Worm (Caenorhabditis elegans) whole organism, young adult: ENCODE data around the gene Y42G9A.3.

Source experiments
- F52B5.7 ChIP-seq: sonication (generic microtip); optimal IDR thresholded peaks from 2 replicates; lab custom pipeline; 2016; ENCODE audit warnings: mild to moderate bottlenecking, missing genetic modification characterization, missing compliant biosample characterization
- T26A5.8 ChIP-seq: sonication (generic microtip); optimal IDR thresholded peaks from 2 replicates; lab custom pipeline; 2016; ENCODE audit warnings: missing genetic modification characterization, missing compliant biosample characterization
- Y53F4B.3 ChIP-seq: fragments of 200-800 bp; sonication (Bioruptor generic); IDR thresholded peaks from 2 replicates; pipeline ENCODE4 v1.3.6; 2022; ENCODE audit warnings: missing genetic modification reagents, missing genetic modification characterization, missing compliant biosample characterization
- Y56A3A.18 ChIP-seq: fragments of 200-800 bp; sonication (Bioruptor generic); IDR thresholded peaks from 2 replicates; pipeline ENCODE4 v1.3.6; 2022; ENCODE audit warnings: missing genetic modification reagents, missing genetic modification characterization, missing compliant biosample characterization
- ZK185.1 ChIP-seq: sonication (generic microtip); optimal IDR thresholded peaks from 2 replicates; lab custom pipeline; 2016; ENCODE audit warnings: mild to moderate bottlenecking, missing genetic modification characterization, missing compliant biosample characterization; ENCODE audit not compliant: poor library complexity, severe bottlenecking
- aptf-2 ChIP-seq: fragments of 200-800 bp; sonication (Bioruptor generic); conservative IDR thresholded peaks from 2 replicates; pipeline ENCODE4 v1.3.6; 2022; ENCODE audit warnings: missing genetic modification reagents, missing genetic modification characterization, missing compliant biosample characterization
- atf-7 ChIP-seq: sonication (generic microtip); optimal IDR thresholded peaks from 2 replicates; lab custom pipeline; 2017; ENCODE audit warnings: mild to moderate bottlenecking, missing genetic modification characterization, missing compliant biosample characterization
- bed-2 ChIP-seq: fragments of 200-800 bp; sonication (Bioruptor generic); IDR thresholded peaks from 2 replicates; pipeline ENCODE4 v1.3.6; 2022; ENCODE audit warnings: missing genetic modification reagents, missing genetic modification characterization, missing compliant biosample characterization
- ccch-3 ChIP-seq: fragments of 200-800 bp; sonication (Bioruptor generic); optimal IDR thresholded peaks from 2 replicates; lab custom pipeline; 2018; ENCODE audit warnings: mild to moderate bottlenecking, missing genetic modification characterization, missing compliant biosample characterization
- ceh-40 ChIP-seq: fragments of 200-800 bp; sonication (Bioruptor generic); IDR thresholded peaks from 2 replicates; pipeline ENCODE4 v1.3.6; 2022; ENCODE audit warnings: missing genetic modification characterization, missing compliant biosample characterization
- ceh-91 ChIP-seq: fragments of 200-800 bp; sonication (Bioruptor generic); IDR thresholded peaks from 2 replicates; pipeline ENCODE4 v1.3.6; 2022; ENCODE audit warnings: missing genetic modification reagents, missing genetic modification characterization, missing compliant biosample characterization
- chd-7 ChIP-seq: sonication (generic microtip); optimal IDR thresholded peaks from 2 replicates; lab custom pipeline; 2016; ENCODE audit warnings: mild to moderate bottlenecking, missing genetic modification characterization, moderate library complexity, missing compliant biosample characterization
- dpff-1 ChIP-seq: sonication (generic microtip); optimal IDR thresholded peaks from 2 replicates; lab custom pipeline; 2017; ENCODE audit warnings: mild to moderate bottlenecking, missing genetic modification characterization, missing compliant biosample characterization
- egl-44 ChIP-seq: fragments of 200-800 bp; sonication (Bioruptor generic); IDR thresholded peaks from 2 replicates; pipeline ENCODE4 v1.3.6; 2022; ENCODE audit warnings: missing genetic modification reagents, missing genetic modification characterization, missing compliant biosample characterization
- ets-4 ChIP-seq: fragments of 200-800 bp; sonication (Bioruptor generic); optimal IDR thresholded peaks from 2 replicates; lab custom pipeline; 2018; ENCODE audit warnings: mild to moderate bottlenecking, missing genetic modification characterization, missing compliant biosample characterization
- hmg-1.2 ChIP-seq: fragments of 200-800 bp; sonication (Bioruptor generic); IDR thresholded peaks from 2 replicates; pipeline ENCODE4 v1.3.6; 2022; ENCODE audit warnings: missing genetic modification reagents, missing genetic modification characterization, missing compliant biosample characterization
- hrde-1 ChIP-seq: sonication (generic microtip); optimal IDR thresholded peaks from 2 replicates; lab custom pipeline; 2016; ENCODE audit warnings: missing genetic modification characterization, mild to moderate bottlenecking, missing compliant biosample characterization, moderate library complexity, missing genotype, missing genetic modification reagents, borderline replicate concordance
- hsf-1 ChIP-seq: fragments of 200-800 bp; sonication (Bioruptor generic); IDR thresholded peaks from 2 replicates; pipeline ENCODE4 v1.3.6; 2022; ENCODE audit warnings: missing genetic modification reagents, missing genetic modification characterization, missing compliant biosample characterization
- let-607 ChIP-seq, 2 experiments: fragments of 200-800 bp in 1 of 2; sonication (Bioruptor generic) in 1 of 2; sonication (generic microtip) in 1 of 2; optimal IDR thresholded peaks; 2 replicates each; lab custom pipeline; 2016 to 2018; ENCODE audit warnings: mild to moderate bottlenecking in 2 of 2, missing compliant biosample characterization in 2 of 2, missing genetic modification characterization in 2 of 2, moderate library complexity in 2 of 2, missing genotype in 1 of 2
- lin-35 ChIP-seq, 3 experiments: fragments of 150-350 bp in 2 of 3; sonication (generic microtip) in 1 of 3; optimal IDR thresholded peaks; 2 replicates each; lab custom pipeline; 2014 to 2018; ENCODE audit warnings: missing biosample characterization in 3 of 3, missing genetic modification characterization in 3 of 3, missing genetic modification reagents in 3 of 3
- lsl-1 ChIP-seq: fragments of 200-800 bp; sonication (Bioruptor generic); optimal IDR thresholded peaks from 2 replicates; lab custom pipeline; 2018; ENCODE audit warnings: mild to moderate bottlenecking, missing genetic modification characterization, moderate library complexity, missing compliant biosample characterization
- mes-4 ChIP-seq: sonication (generic microtip); optimal IDR thresholded peaks from 2 replicates; lab custom pipeline; 2016; ENCODE audit warnings: missing genotype, missing genetic modification characterization, missing compliant biosample characterization
- nfya-1 ChIP-seq: sonication (generic microtip); optimal IDR thresholded peaks from 2 replicates; lab custom pipeline; 2017; ENCODE audit warnings: antibody characterized with exemption, missing compliant biosample characterization, missing genetic modification characterization, borderline replicate concordance; ENCODE audit not compliant: insufficient read depth
- nfyb-1 ChIP-seq: fragments of 200-800 bp; sonication (Bioruptor generic); IDR thresholded peaks from 2 replicates; pipeline ENCODE4 v1.3.6; 2022; ENCODE audit warnings: missing genetic modification reagents, missing genetic modification characterization, missing compliant biosample characterization
- nhr-80 ChIP-seq: sonication (generic microtip); optimal IDR thresholded peaks from 2 replicates; lab custom pipeline; 2016; ENCODE audit warnings: missing genetic modification characterization, missing compliant biosample characterization
- rec-8 ChIP-seq, 2 experiments: sonication (generic microtip); optimal IDR thresholded peaks; 2 replicates each; lab custom pipeline; 2016; ENCODE audit warnings: mild to moderate bottlenecking in 2 of 2, missing genetic modification characterization in 2 of 2, missing genetic modification reagents in 2 of 2, missing genotype in 2 of 2, missing biosample characterization in 1 of 2, missing compliant biosample characterization in 1 of 2, moderate library complexity in 1 of 2
- rpc-1 ChIP-seq, 2 experiments: fragments of 150-350 bp in 1 of 2; sonication (generic microtip) in 1 of 2; optimal IDR thresholded peaks; 2 replicates each; lab custom pipeline; 2014 to 2018; ENCODE audit warnings: missing biosample characterization in 1 of 2, missing genetic modification characterization in 1 of 2, missing genetic modification reagents in 1 of 2, missing genotype in 1 of 2
- sea-2 ChIP-seq: fragments of 200-800 bp; sonication (Bioruptor generic); IDR thresholded peaks from 2 replicates; pipeline ENCODE4 v1.3.6; 2022; ENCODE audit warnings: missing genetic modification characterization, missing compliant biosample characterization
- snpc-4 ChIP-seq, 5 experiments: fragments of 150-350 bp in 1 of 5; sonication (generic microtip) in 4 of 5; optimal IDR thresholded peaks; 2 replicates each; lab custom pipeline; 2014 to 2018; ENCODE audit warnings: missing genetic modification characterization in 5 of 5, missing biosample characterization in 3 of 5, antibody characterized with exemption in 2 of 5, mild to moderate bottlenecking in 2 of 5, missing compliant biosample characterization in 2 of 5, missing genotype in 2 of 5, moderate library complexity in 2 of 5, missing genetic modification reagents in 1 of 5
- tbp1 ChIP-seq: fragments of 200-800 bp; sonication (Bioruptor generic); optimal IDR thresholded peaks from 2 replicates; lab custom pipeline; 2018; ENCODE audit warnings: mild to moderate bottlenecking, missing genetic modification characterization, missing compliant biosample characterization
- zim-3 ChIP-seq: sonication (generic microtip); optimal IDR thresholded peaks from 2 replicates; lab custom pipeline; 2017; ENCODE audit warnings: mild to moderate bottlenecking, missing genetic modification characterization, moderate library complexity, missing compliant biosample characterization
- ztf-18 ChIP-seq: sonication (generic microtip); optimal IDR thresholded peaks from 2 replicates; lab custom pipeline; 2016; ENCODE audit warnings: missing genotype, mild to moderate bottlenecking, missing genetic modification characterization, missing compliant biosample characterization
- ztf-22 ChIP-seq: fragments of 200-800 bp; sonication (Bioruptor generic); optimal IDR thresholded peaks from 2 replicates; lab custom pipeline; 2018; ENCODE audit warnings: mild to moderate bottlenecking, missing genetic modification characterization, moderate library complexity, missing compliant biosample characterization
- ztf-3 ChIP-seq: fragments of 200-800 bp; sonication (Bioruptor generic); optimal IDR thresholded peaks from 2 replicates; lab custom pipeline; 2018; ENCODE audit warnings: mild to moderate bottlenecking, missing genetic modification characterization, missing compliant biosample characterization

Gene Y42G9A.3

ce11 chrIII:6176761-6177160 lies 30.7 kb downstream of the Y42G9A.3 start, which contains the start of gene F42A10.6:
TSS of gene F42A10.6 (minus strand) at chrIII:6176861.
- TF ChIP-seq hsf-1 (GFP tag; lab: Robert Waterston, UW) (no peak), nhr-80 (tag; lab: Kevin White, UChicago) (peak; percentile 59), rec-8 (tag; optimal IDR thresholded peaks at IDR 0.05; lab: Kevin White, UChicago) (no peak), ztf-18 (no peak), ceh-40 (GFP tag; lab: Robert Waterston, UW) (no peak), T26A5.8 (tag; lab: Kevin White, UChicago) (no peak)

- TF ChIP-seq zim-3 (no peak), nhr-80 (tag; lab: Kevin White, UChicago) (peak; percentile 13), F52B5.7 (tag; lab: Kevin White, UChicago) (no peak), sea-2 (no peak), chd-7 (tag; lab: Kevin White, UChicago) (no peak)
Observed at ce11 chrIII:6177631-6178030, 31.6 kb downstream of the Y42G9A.3 start.

- TF ChIP-seq ceh-91 (GFP tag; lab: Robert Waterston, UW): no peak
- no peak for TF ChIP-seq lsl-1
Observed at ce11 chrIII:6178586-6178985, 32.5 kb downstream of the Y42G9A.3 start, which contains the start of gene F42A10.7. TSS of gene F42A10.7 (minus strand) at chrIII:6178686.

- no peak for TF ChIP-seq T26A5.8 (tag; lab: Kevin White, UChicago)
- no peak for TF ChIP-seq aptf-2 (GFP tag; lab: Robert Waterston, UW)
- no peak for TF ChIP-seq hrde-1 (tag; lab: Kevin White, UChicago)
- no peak for TF ChIP-seq lin-35 (GFP tag; optimal IDR thresholded peaks at IDR 0.05; lab: Kevin White, UChicago)
- peak in 1 of 2 experiments; percentile 53 for TF ChIP-seq let-607 (tag; optimal IDR thresholded peaks at IDR 0.05; lab: Kevin White, UChicago)
- TF ChIP-seq ztf-22: peak; percentile 65
- peak; percentile 14 for TF ChIP-seq tbp1 (GFP tag; lab: Kevin White, UChicago)
- TF ChIP-seq ccch-3 (GFP tag; lab: Kevin White, UChicago): no peak
- no peak for TF ChIP-seq bed-2 (GFP tag; lab: Robert Waterston, UW)
- no peak for TF ChIP-seq mes-4
- no peak for TF ChIP-seq ZK185.1
- no peak for TF ChIP-seq dpff-1 (tag; lab: Kevin White, UChicago)
- no peak for TF ChIP-seq ztf-3 (GFP tag; lab: Kevin White, UChicago)
- no peak for TF ChIP-seq snpc-4 (GFP tag; optimal IDR thresholded peaks at IDR 0.05; lab: Kevin White, UChicago)
- TF ChIP-seq snpc-4 (tag; optimal IDR thresholded peaks at IDR 0.05; lab: Kevin White, UChicago): peak in 1 of 4 experiments; percentile 28
- no peak for TF ChIP-seq rec-8 (tag; optimal IDR thresholded peaks at IDR 0.05; lab: Kevin White, UChicago)
- TF ChIP-seq egl-44: 0 out of 2 replicates have a peak, but pooled peaks have one; percentile 40
- TF ChIP-seq nfya-1 (tag; lab: Kevin White, UChicago): no peak
- no peak for TF ChIP-seq Y53F4B.3
- TF ChIP-seq ets-4 (GFP tag; lab: Kevin White, UChicago): peak; percentile 21
- no peak for TF ChIP-seq Y56A3A.18
- no peak for TF ChIP-seq rpc-1 (optimal IDR thresholded peaks at IDR 0.05; lab: Kevin White, UChicago)
- TF ChIP-seq rpc-1 (tag; optimal IDR thresholded peaks at IDR 0.05; lab: Kevin White, UChicago): no peak
- TF ChIP-seq nfyb-1 (GFP tag; lab: Robert Waterston, UW): no peak
- TF ChIP-seq nhr-80 (tag; lab: Kevin White, UChicago): peak; percentile 99
- 0 out of 2 replicates have a peak, but pooled peaks have one; percentile 5 for TF ChIP-seq hmg-1.2 (GFP tag; lab: Robert Waterston, UW)
- peak; percentile 74 for TF ChIP-seq atf-7
- TF ChIP-seq, all 124 proteins: peak for 9
Observed at ce11 chrIII:6179062-6179461, 33.0 kb downstream of the Y42G9A.3 start.
